Fruit fly (Drosophila melanogaster) whole organism, embryonic: Measurements from ENCODE around the gene CstF50.

ENCODE experiments used
- CG10321 ChIP-seq: fragments of 200-800 bp; sonication (Bioruptor generic); IDR thresholded peaks from 2 replicates; pipeline ENCODE4 v1.3.6; 2022; ENCODE audit warnings: missing biosample characterization, missing genetic modification characterization
- CG11085 ChIP-seq: fragments of 200-800 bp; sonication (Bioruptor generic); IDR thresholded peaks from 2 replicates; pipeline ENCODE4 v1.3.6; 2022; ENCODE audit warnings: missing biosample characterization, missing genetic modification characterization
- CG43689 ChIP-seq: fragments of 200-800 bp; sonication (Bioruptor generic); IDR thresholded peaks from 2 replicates; pipeline ENCODE4 v1.3.6; 2022; ENCODE audit warnings: missing biosample characterization, missing genetic modification characterization
- CG8281 ChIP-seq: fragments of 200-800 bp; sonication (Bioruptor generic); optimal IDR thresholded peaks from 2 replicates; lab custom pipeline; 2018; ENCODE audit warnings: missing biosample characterization, mild to moderate bottlenecking, missing genetic modification characterization, moderate library complexity
- HLH3B ChIP-seq: fragments of 200-800 bp; sonication (Bioruptor generic); IDR thresholded peaks from 2 replicates; pipeline ENCODE4 v1.3.6; 2022; ENCODE audit warnings: missing biosample characterization, missing genetic modification characterization
- Lpt ChIP-seq: fragments of >200 bp; optimal IDR thresholded peaks from 2 replicates; lab custom pipeline; 2018; ENCODE audit warnings: missing biosample characterization, missing genetic modification characterization
- Nf-YA ChIP-seq: fragments of 200-800 bp; sonication (Bioruptor generic); IDR thresholded peaks from 2 replicates; pipeline ENCODE4 v1.3.6; 2022; ENCODE audit warnings: missing biosample characterization, missing genetic modification characterization
- Sry-β ChIP-seq: fragments of 200-800 bp; sonication (Bioruptor generic); optimal IDR thresholded peaks from 2 replicates; lab custom pipeline; 2018; ENCODE audit warnings: missing biosample characterization, mild to moderate bottlenecking, missing genetic modification characterization, moderate library complexity
- amos ChIP-seq: fragments of 200-800 bp; sonication (Bioruptor generic); IDR thresholded peaks from 2 replicates; pipeline ENCODE4 v1.3.6; 2022; ENCODE audit warnings: missing biosample characterization, missing genetic modification characterization; ENCODE audit not compliant: partially characterized antibody
- insv ChIP-seq, 2 experiments: fragments of 200-800 bp; sonication (Bioruptor generic); optimal IDR thresholded peaks; 3 replicates each; lab custom pipeline; 2016 to 2018; ENCODE audit warnings: missing biosample characterization in 2 of 2, missing genetic modification characterization in 2 of 2
- kay ChIP-seq: fragments of 200-800 bp; sonication (Bioruptor generic); optimal IDR thresholded peaks from 2 replicates; lab custom pipeline; 2016; ENCODE audit warnings: missing biosample characterization, missing genetic modification characterization

DNA sequence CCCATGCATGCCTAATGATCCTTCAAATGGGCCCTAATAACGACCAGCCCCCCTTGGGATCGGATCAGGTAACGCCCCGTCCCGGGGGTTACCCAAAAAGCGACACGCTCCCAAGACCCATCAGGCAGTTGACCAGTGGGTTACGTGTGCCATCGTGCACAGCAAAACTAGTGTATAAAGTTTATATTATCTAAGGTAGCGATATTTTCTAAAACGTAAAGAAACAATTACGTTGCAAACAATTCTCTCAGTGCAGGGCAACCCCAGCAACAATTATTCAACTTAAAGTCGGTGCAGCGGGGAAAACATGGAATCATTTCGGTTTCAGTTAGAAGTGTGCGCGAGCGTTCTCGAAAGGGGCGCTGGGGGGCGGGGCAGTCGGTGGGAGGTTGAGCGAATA is 24.2 kb downstream of the CstF50 start:
- TF ChIP-seq amos (no peak), kay (GFP tag; lab: Kevin White, UChicago) (no peak), Lpt (GFP tag; lab: Kevin White, UChicago) (no peak), HLH3B (GFP tag; lab: Robert Waterston, UW) (no peak), Sry-β (GFP tag; lab: Kevin White, UChicago) (no peak), CG11085 (GFP tag; lab: Robert Waterston, UW) (no peak), CG10321 (GFP tag; lab: Robert Waterston, UW) (no peak), CG8281 (tag; lab: Kevin White, UChicago) (no peak), Nf-YA (GFP tag; lab: Robert Waterston, UW) (no peak), insv (GFP tag; optimal IDR thresholded peaks at IDR 0.05; lab: Kevin White, UChicago) (no peak), CG43689 (GFP tag; lab: Robert Waterston, UW) (no peak)
